Worm (Caenorhabditis elegans) whole organism, mixed stage, embryonic: Measurements from ENCODE around the gene str-130.

ENCODE experiments used
- lsy-2 ChIP-seq: fragments of 150-350 bp; optimal IDR thresholded peaks from 2 replicates; lab custom pipeline; 2014; ENCODE audit warnings: missing biosample characterization, missing genetic modification characterization
- unc-39 ChIP-seq: fragments of 150-350 bp; optimal IDR thresholded peaks from 2 replicates; lab custom pipeline; 2014; ENCODE audit warnings: missing biosample characterization, missing genetic modification characterization
- ztf-11 ChIP-seq: fragments of 150-350 bp; optimal IDR thresholded peaks from 2 replicates; lab custom pipeline; 2014; ENCODE audit warnings: missing biosample characterization, missing genetic modification characterization

- no peak for TF ChIP-seq lsy-2 (tag; lab: Kevin White, UChicago)
- no peak for TF ChIP-seq unc-39 (tag; lab: Kevin White, UChicago)
- no peak for TF ChIP-seq ztf-11 (tag; lab: Kevin White, UChicago)
Measured at ce11 chrV:8043664-8044063, 46.8 kb downstream of the str-130 start.
